Worm (Caenorhabditis elegans) whole organism, mixed stage, embryonic: ENCODE results near the gene C25F9.6.

Experiments used
- ceh-39 ChIP-seq: fragments of 150-350 bp; optimal IDR thresholded peaks from 2 replicates; lab custom pipeline; 2014; ENCODE audit warnings: missing biosample characterization, missing genetic modification characterization
- elt-1 ChIP-seq: sonication (generic microtip); optimal IDR thresholded peaks from 2 replicates; lab custom pipeline; 2017; ENCODE audit warnings: missing genetic modification characterization, mild to moderate bottlenecking, missing compliant biosample characterization, antibody characterized with exemption, moderate library complexity, borderline replicate concordance; ENCODE audit not compliant: insufficient read depth
- elt-3 ChIP-seq: fragments of 150-350 bp; optimal IDR thresholded peaks from 2 replicates; lab custom pipeline; 2014; ENCODE audit warnings: missing biosample characterization, missing genetic modification characterization
- ham-2 ChIP-seq: fragments of 200-800 bp; sonication (Bioruptor generic); optimal IDR thresholded peaks from 2 replicates; lab custom pipeline; 2018; ENCODE audit warnings: mild to moderate bottlenecking, missing genetic modification characterization, missing compliant biosample characterization
- lsy-2 ChIP-seq: fragments of 150-350 bp; optimal IDR thresholded peaks from 2 replicates; lab custom pipeline; 2014; ENCODE audit warnings: missing biosample characterization, missing genetic modification characterization
- nhr-12 ChIP-seq: fragments of 150-350 bp; optimal IDR thresholded peaks from 2 replicates; lab custom pipeline; 2014; ENCODE audit warnings: missing biosample characterization, missing genetic modification characterization
- nhr-76 ChIP-seq: sonication (generic microtip); optimal IDR thresholded peaks from 2 replicates; lab custom pipeline; 2017; ENCODE audit warnings: missing biosample characterization, missing genetic modification characterization
- sem-2 ChIP-seq: fragments of 200-800 bp; sonication (Bioruptor generic); optimal IDR thresholded peaks from 2 replicates; lab custom pipeline; 2018; ENCODE audit warnings: mild to moderate bottlenecking, missing genetic modification characterization, missing compliant biosample characterization

ce11 chrV:19410663-19411062 lies 5.5 kb upstream of the C25F9.6 start, which contains the start of gene C25F9.5:
- TF ChIP-seq nhr-12 (tag; lab: Kevin White, UChicago) (no peak), lsy-2 (tag; lab: Kevin White, UChicago) (no peak), elt-1 (no peak), sem-2 (GFP tag; lab: Kevin White, UChicago) (no peak), ham-2 (GFP tag; lab: Kevin White, UChicago) (no peak), nhr-76 (tag; lab: Kevin White, UChicago) (no peak), ceh-39 (tag; lab: Kevin White, UChicago) (no peak), elt-3 (tag; lab: Kevin White, UChicago) (no peak)
